Fruit fly (Drosophila melanogaster) whole organism, prepupa: ENCODE data around the gene CycB3.

ENCODE experiments used
- CG11294 ChIP-seq: fragments of 200-800 bp; sonication (Bioruptor generic); IDR thresholded peaks from 2 replicates; pipeline ENCODE4 v1.3.6; 2022; ENCODE audit warnings: missing biosample characterization, missing genetic modification characterization
- CG16779 ChIP-seq: fragments of 200-800 bp; sonication (Bioruptor generic); optimal IDR thresholded peaks from 3 replicates; lab custom pipeline; 2017; ENCODE audit warnings: missing biosample characterization, mild to moderate bottlenecking, missing genetic modification characterization
- topi ChIP-seq: fragments of 200-800 bp; sonication (Bioruptor generic); optimal IDR thresholded peaks from 3 replicates; lab custom pipeline; 2016; ENCODE audit warnings: missing biosample characterization, missing genetic modification characterization
- vri ChIP-seq: fragments of 200-800 bp; sonication (Bioruptor generic); optimal IDR thresholded peaks from 3 replicates; lab custom pipeline; 2016; ENCODE audit warnings: missing biosample characterization, mild to moderate bottlenecking, missing genetic modification characterization

dm6 chr3R:24890919-24891318, 20.3 kb upstream of the CycB3 start:
- TF ChIP-seq topi (GFP tag; lab: Kevin White, UChicago) = no peak
- no peak for TF ChIP-seq CG16779 (tag; lab: Kevin White, UChicago)
- no peak for TF ChIP-seq CG11294
- no peak for TF ChIP-seq vri (GFP tag; lab: Kevin White, UChicago)
